Worm (Caenorhabditis elegans): ENCODE results near the gene spe-36.

DNA sequence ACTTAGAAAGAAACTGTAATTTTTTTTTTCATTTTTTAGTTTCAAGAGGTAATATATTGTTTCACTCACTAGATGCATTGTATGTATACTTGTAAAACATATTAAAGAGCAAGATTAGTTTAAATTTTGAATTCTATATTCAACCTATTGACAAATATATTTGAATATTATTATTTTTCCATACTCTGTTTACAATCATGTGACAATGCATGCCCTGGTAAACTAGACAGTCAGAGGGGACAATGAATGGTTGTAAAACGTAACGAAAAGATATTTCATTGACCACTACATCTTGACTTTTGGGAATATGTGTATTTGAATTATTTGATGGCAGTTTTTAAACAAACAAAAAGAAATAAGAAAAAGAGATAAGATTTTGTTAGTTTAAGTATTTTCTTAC is 30.3 kb upstream of the spe-36 start:
- no peak for TF ChIP-seq fos-1 (tag; optimal IDR thresholded peaks at IDR 0.05)
- TF ChIP-seq egl-27 (tag; optimal IDR thresholded peaks at IDR 0.05): no peak
- TF ChIP-seq C34F6.9 (tag; optimal IDR thresholded peaks at IDR 0.05): no peak
- no peak for TF ChIP-seq snpc-4 (tag; optimal IDR thresholded peaks at IDR 0.05)
- no peak for TF ChIP-seq lin-39 (tag; optimal IDR thresholded peaks at IDR 0.05)
- TF ChIP-seq elt-3 (tag; optimal IDR thresholded peaks at IDR 0.05): no peak
- no peak for TF ChIP-seq nhr-11 (tag; optimal IDR thresholded peaks at IDR 0.05)
